Fruit fly (Drosophila melanogaster) whole organism, adult: ENCODE measurements around the gene CG32069.
A peak's percentile ranks its signal among the peaks of the same experiment; 100 is the strongest.

Experiments used
- CG11617 ChIP-seq: fragments of 200-800 bp; sonication (Bioruptor generic); optimal IDR thresholded peaks from 2 replicates; lab custom pipeline; 2017; ENCODE audit warnings: mild to moderate bottlenecking, missing biosample characterization, missing genetic modification reagents, missing genetic modification characterization
- CG12768 ChIP-seq: fragments of 200-800 bp; sonication (Bioruptor generic); optimal IDR thresholded peaks from 2 replicates; lab custom pipeline; 2017; ENCODE audit warnings: missing biosample characterization, missing genetic modification characterization, mild to moderate bottlenecking, moderate library complexity, missing genetic modification reagents
- CG14711 ChIP-seq: fragments of 200-800 bp; sonication (Bioruptor generic); optimal IDR thresholded peaks from 2 replicates; lab custom pipeline; 2018; ENCODE audit warnings: missing biosample characterization, mild to moderate bottlenecking, missing genetic modification characterization, moderate library complexity
- CG1620 ChIP-seq: fragments of 200-800 bp; sonication (Bioruptor generic); optimal IDR thresholded peaks from 2 replicates; lab custom pipeline; 2016; ENCODE audit warnings: missing biosample characterization, missing genetic modification characterization
- CG33017 ChIP-seq: fragments of 200-800 bp; sonication (Bioruptor generic); optimal IDR thresholded peaks from 2 replicates; lab custom pipeline; 2018; ENCODE audit warnings: missing biosample characterization, mild to moderate bottlenecking, missing genetic modification characterization, moderate library complexity
- CG5204 ChIP-seq: fragments of 200-800 bp; sonication (Bioruptor generic); optimal IDR thresholded peaks from 2 replicates; lab custom pipeline; 2016; ENCODE audit warnings: missing biosample characterization, missing genetic modification characterization
- CG7045 ChIP-seq: fragments of 200-800 bp; sonication (Bioruptor generic); optimal IDR thresholded peaks from 2 replicates; lab custom pipeline; 2017; ENCODE audit warnings: missing biosample characterization, mild to moderate bottlenecking, missing genetic modification characterization
- CG7101 ChIP-seq: fragments of 200-800 bp; sonication (Bioruptor generic); optimal IDR thresholded peaks from 2 replicates; lab custom pipeline; 2018; ENCODE audit warnings: missing biosample characterization, mild to moderate bottlenecking, missing genetic modification characterization, moderate library complexity
- Clk ChIP-seq: fragments of 200-800 bp; sonication (Bioruptor generic); optimal IDR thresholded peaks from 2 replicates; lab custom pipeline; 2017; ENCODE audit warnings: missing biosample characterization, missing genetic modification characterization
- Crg-1 ChIP-seq: fragments of 200-800 bp; sonication (Bioruptor generic); optimal IDR thresholded peaks from 2 replicates; lab custom pipeline; 2016; ENCODE audit warnings: missing biosample characterization, missing genetic modification characterization
- Hr96 ChIP-seq: fragments of 200-800 bp; sonication (Bioruptor generic); optimal IDR thresholded peaks from 2 replicates; lab custom pipeline; 2016; ENCODE audit warnings: missing biosample characterization, missing genetic modification characterization
- Mnt ChIP-seq: fragments of 200-800 bp; sonication (Bioruptor generic); optimal IDR thresholded peaks from 2 replicates; lab custom pipeline; 2016; ENCODE audit warnings: missing biosample characterization, mild to moderate bottlenecking, missing genetic modification characterization
- bab1 ChIP-seq: fragments of 200-800 bp; sonication (Bioruptor generic); optimal IDR thresholded peaks from 3 replicates; lab custom pipeline; 2019; ENCODE audit warnings: missing biosample characterization, mild to moderate bottlenecking, missing genetic modification characterization, moderate library complexity
- cic ChIP-seq: fragments of 200-800 bp; sonication (Bioruptor generic); optimal IDR thresholded peaks from 2 replicates; lab custom pipeline; 2017; ENCODE audit warnings: missing biosample characterization, mild to moderate bottlenecking, missing genetic modification characterization, moderate library complexity
- cnc ChIP-seq, 2 experiments: fragments of >200 bp; optimal IDR thresholded peaks; 2 replicates each; lab custom pipeline; 2017
- kay ChIP-seq: fragments of 200-800 bp; sonication (Bioruptor generic); peaks from one replicate; lab custom pipeline; 2016; ENCODE audit warnings: missing biosample characterization, missing genetic modification characterization, borderline replicate concordance
- ovo ChIP-seq: fragments of 200-800 bp; sonication (Bioruptor generic); optimal IDR thresholded peaks from 2 replicates; lab custom pipeline; 2016; ENCODE audit warnings: missing biosample characterization, missing genetic modification characterization
- pad ChIP-seq: fragments of 200-800 bp; sonication (Bioruptor generic); optimal IDR thresholded peaks from 3 replicates; lab custom pipeline; 2017; ENCODE audit warnings: missing biosample characterization, missing genetic modification characterization, mild to moderate bottlenecking, moderate library complexity, missing genetic modification reagents
- tj ChIP-seq: fragments of 200-800 bp; sonication (Bioruptor generic); optimal IDR thresholded peaks from 3 replicates; lab custom pipeline; 2017; ENCODE audit warnings: missing biosample characterization, mild to moderate bottlenecking, missing genetic modification characterization, moderate library complexity
- toe ChIP-seq: fragments of 200-800 bp; sonication (Bioruptor generic); optimal IDR thresholded peaks from 2 replicates; lab custom pipeline; 2016; ENCODE audit warnings: missing biosample characterization, missing genetic modification characterization

The CG32069 gene

dm6 chr3L:11083605-11084004 is 21.2 kb upstream of the CG32069 start:
- TF ChIP-seq kay = peak; percentile 96
- peak; percentile 77 for TF ChIP-seq cic
- TF ChIP-seq tj (GFP tag; lab: Kevin White, UChicago) = peak; percentile 48
- TF ChIP-seq toe (GFP tag; lab: Kevin White, UChicago) = no peak
- no peak for TF ChIP-seq CG7101 (tag; lab: Kevin White, UChicago)

- TF ChIP-seq Clk (no peak), bab1 (GFP tag; lab: Kevin White, UChicago) (peak; percentile 35), pad (GFP tag; lab: Kevin White, UChicago) (no peak), Crg-1 (GFP tag; lab: Kevin White, UChicago) (no peak), CG5204 (no peak), ovo (GFP tag; lab: Kevin White, UChicago) (peak; percentile 43), cic (no peak), CG14711 (tag; lab: Kevin White, UChicago) (peak; percentile 34), CG1620 (GFP tag; lab: Kevin White, UChicago) (no peak), Mnt (GFP tag; lab: Kevin White, UChicago) (peak; percentile 92), kay (no peak), CG11617 (GFP tag; lab: Kevin White, UChicago) (peak; percentile 52), CG7045 (GFP tag; lab: Kevin White, UChicago) (no peak), toe (GFP tag; lab: Kevin White, UChicago) (no peak), cnc (optimal IDR thresholded peaks at IDR 0.05; lab: Kevin White, UChicago) (no peak), CG33017 (tag; lab: Kevin White, UChicago) (peak; percentile 39), CG12768 (no peak), CG7101 (tag; lab: Kevin White, UChicago) (peak; percentile 66), Hr96 (GFP tag; lab: Kevin White, UChicago) (no peak), tj (GFP tag; lab: Kevin White, UChicago) (no peak)
Observed at dm6 chr3L:11074043-11074853, 11.8 kb upstream of the CG32069 start, which contains the start of the genes Pfdn2 and Noc1. Gene Pfdn2 (minus strand): TSS chr3L:11074388. Gene Noc1 (plus strand): TSS chr3L:11074769.

- TF ChIP-seq CG5204 (no peak), ovo (GFP tag; lab: Kevin White, UChicago) (no peak), CG7101 (tag; lab: Kevin White, UChicago) (no peak), tj (GFP tag; lab: Kevin White, UChicago) (no peak), bab1 (GFP tag; lab: Kevin White, UChicago) (no peak), CG33017 (tag; lab: Kevin White, UChicago) (no peak), cic (no peak), toe (GFP tag; lab: Kevin White, UChicago) (no peak), kay (no peak), Crg-1 (GFP tag; lab: Kevin White, UChicago) (no peak), CG1620 (GFP tag; lab: Kevin White, UChicago) (no peak), pad (GFP tag; lab: Kevin White, UChicago) (no peak), Hr96 (GFP tag; lab: Kevin White, UChicago) (no peak), Mnt (GFP tag; lab: Kevin White, UChicago) (no peak), CG7045 (GFP tag; lab: Kevin White, UChicago) (no peak), CG14711 (tag; lab: Kevin White, UChicago) (no peak), cnc (optimal IDR thresholded peaks at IDR 0.05; lab: Kevin White, UChicago) (no peak), CG11617 (GFP tag; lab: Kevin White, UChicago) (no peak), Clk (no peak)
Observed at dm6 chr3L:11071057-11071456, 8.6 kb upstream of the CG32069 start.

- TF ChIP-seq toe (GFP tag; lab: Kevin White, UChicago) (no peak), pad (GFP tag; lab: Kevin White, UChicago) (peak; percentile 46), bab1 (GFP tag; lab: Kevin White, UChicago) (peak; percentile 13), kay (no peak), CG33017 (tag; lab: Kevin White, UChicago) (peak; percentile 22), CG5204 (no peak), Mnt (GFP tag; lab: Kevin White, UChicago) (peak; percentile 89), Clk (no peak), CG1620 (GFP tag; lab: Kevin White, UChicago) (no peak), Hr96 (GFP tag; lab: Kevin White, UChicago) (no peak), CG7101 (tag; lab: Kevin White, UChicago) (peak; percentile 63), tj (GFP tag; lab: Kevin White, UChicago) (peak; percentile 98), cic (peak; percentile 79), CG14711 (tag; lab: Kevin White, UChicago) (peak; percentile 43), ovo (GFP tag; lab: Kevin White, UChicago) (peak; percentile 56), CG11617 (GFP tag; lab: Kevin White, UChicago) (peak; percentile 36), CG7045 (GFP tag; lab: Kevin White, UChicago) (peak; percentile 23), Crg-1 (GFP tag; lab: Kevin White, UChicago) (peak; percentile 48), CG12768 (peak; percentile 70), cnc (optimal IDR thresholded peaks at IDR 0.05; lab: Kevin White, UChicago) (no peak)
Observed at dm6 chr3L:11070372-11070854, 8.0 kb upstream of the CG32069 start, which contains the start of gene Mocs1. Gene Mocs1 (plus strand): TSS chr3L:11070526.

dm6 chr3L:11069764-11070163 is 7.3 kb upstream of the CG32069 start, which contains the start of gene CG6310:
Gene CG6310 (minus strand): TSS chr3L:11069864.
- TF ChIP-seq bab1 (GFP tag; lab: Kevin White, UChicago) (no peak), kay (no peak), Mnt (GFP tag; lab: Kevin White, UChicago) (peak; percentile 29), Hr96 (GFP tag; lab: Kevin White, UChicago) (no peak), CG1620 (GFP tag; lab: Kevin White, UChicago) (no peak), Crg-1 (GFP tag; lab: Kevin White, UChicago) (no peak), CG33017 (tag; lab: Kevin White, UChicago) (no peak), cic (no peak), CG11617 (GFP tag; lab: Kevin White, UChicago) (no peak)
